Worm (Caenorhabditis elegans) whole organism, L1 larva: Measurements from ENCODE around the gene F11C7.2.

ENCODE experiments used
- ama-1 ChIP-seq: fragments of 150-350 bp; optimal IDR thresholded peaks from 2 replicates; lab custom pipeline; 2014
- lin-39 ChIP-seq: fragments of 150-350 bp; optimal IDR thresholded peaks from 2 replicates; lab custom pipeline; 2014; ENCODE audit warnings: missing biosample characterization, missing genetic modification reagents, missing genetic modification characterization

DNA sequence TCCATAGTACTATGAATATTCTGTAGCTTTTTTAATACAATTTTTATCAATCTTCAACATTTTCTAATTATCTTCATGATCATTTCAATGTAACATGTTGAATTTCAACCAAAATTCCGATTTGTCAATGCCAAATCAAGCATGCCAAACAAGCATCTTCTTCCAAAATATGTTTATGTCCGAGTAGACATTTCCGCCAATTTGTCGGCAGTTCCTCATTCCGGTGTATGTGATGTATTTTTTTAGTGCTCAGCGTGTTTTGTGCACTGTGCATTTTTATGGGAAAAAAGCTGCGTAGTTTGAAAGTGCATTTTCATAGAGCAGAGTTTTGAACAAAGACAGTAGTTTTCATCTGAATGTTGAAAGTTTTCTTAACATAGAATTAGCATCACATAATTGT is 47.2 kb upstream of the F11C7.2 start:
- TF ChIP-seq ama-1 (no peak), lin-39 (tag; lab: Kevin White, UChicago) (no peak)
